Fruit fly (Drosophila melanogaster) whole organism, pupa: ENCODE data around the gene Nepl9.

ENCODE experiments used
- CG34367 ChIP-seq: fragments of 200-800 bp; sonication (Bioruptor generic); optimal IDR thresholded peaks from 2 replicates; lab custom pipeline; 2018; ENCODE audit warnings: missing biosample characterization, mild to moderate bottlenecking, missing genetic modification characterization
- CG8159 ChIP-seq: fragments of 200-800 bp; sonication (Bioruptor generic); optimal IDR thresholded peaks from 3 replicates; lab custom pipeline; 2018; ENCODE audit warnings: missing biosample characterization, mild to moderate bottlenecking, missing genetic modification characterization, moderate library complexity
- EcR ChIP-seq: fragments of 200-800 bp; sonication (Bioruptor generic); optimal IDR thresholded peaks from 3 replicates; lab custom pipeline; 2019; ENCODE audit warnings: missing biosample characterization, missing genetic modification characterization, mild to moderate bottlenecking, moderate library complexity, missing genetic modification reagents
- Ets98B ChIP-seq: fragments of 200-800 bp; sonication (Bioruptor generic); IDR thresholded peaks from 2 replicates; pipeline ENCODE4 v1.3.6; 2022; ENCODE audit warnings: missing biosample characterization, missing genetic modification characterization
- Snoo ChIP-seq: fragments of 200-800 bp; sonication (Bioruptor generic); optimal IDR thresholded peaks from 3 replicates; lab custom pipeline; 2017; ENCODE audit warnings: missing biosample characterization, mild to moderate bottlenecking, missing genetic modification characterization, inconsistent platforms
- fd96Ca ChIP-seq: fragments of 200-800 bp; sonication (Bioruptor generic); IDR thresholded peaks from 3 replicates; pipeline ENCODE4 v1.3.6; 2022; ENCODE audit warnings: missing biosample characterization, missing genetic modification characterization
- rn ChIP-seq: fragments of 200-800 bp; sonication (Bioruptor generic); IDR thresholded peaks from 2 replicates; pipeline ENCODE4 v1.3.6; 2022; ENCODE audit warnings: missing biosample characterization, missing genetic modification characterization

DNA sequence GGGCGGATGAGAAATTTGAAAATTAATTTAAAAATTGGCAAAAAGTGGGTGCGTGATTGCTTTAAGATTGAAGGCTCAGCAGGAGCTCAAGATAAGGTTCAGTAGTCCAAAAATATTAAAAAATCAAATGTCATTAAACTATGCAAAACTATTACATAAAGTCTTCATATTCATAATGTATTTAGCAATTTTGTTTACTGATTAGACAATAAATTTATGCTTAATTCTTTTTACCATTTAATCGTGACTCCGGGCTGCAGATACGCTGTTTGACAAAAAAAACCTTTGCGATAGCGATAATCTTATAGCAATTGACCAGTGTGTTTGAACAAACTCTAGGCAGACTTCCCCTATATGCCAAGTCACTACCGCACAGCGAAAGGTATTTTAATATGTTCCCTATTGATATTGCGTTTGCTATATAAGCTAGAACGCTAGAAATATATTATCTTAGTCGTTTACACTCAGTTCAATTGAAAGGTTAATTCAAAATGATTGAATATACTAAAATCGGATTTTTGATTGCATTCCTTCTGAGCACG, 40.9 kb downstream of the Nepl9 start, which contains the start of gene Ugt37E1:
- TF ChIP-seq Ets98B (GFP tag; lab: Robert Waterston, UW) (no peak), rn (GFP tag; lab: Robert Waterston, UW) (no peak), EcR (GFP tag; lab: Kevin White, UChicago) (no peak), fd96Ca (GFP tag; lab: Robert Waterston, UW) (no peak), CG8159 (tag; lab: Kevin White, UChicago) (no peak), Snoo (tag; lab: Kevin White, UChicago) (no peak), CG34367 (tag; lab: Kevin White, UChicago) (no peak)
